Worm (Caenorhabditis elegans) whole organism, L1 larva: Measurements from ENCODE around the gene Y42A5A.5.

Experiments used
- C04F5.9 ChIP-seq: sonication (generic microtip); optimal IDR thresholded peaks from 2 replicates; lab custom pipeline; 2016; ENCODE audit warnings: missing genetic modification characterization, missing compliant biosample characterization
- Y116A8C.19 ChIP-seq: sonication (generic microtip); optimal IDR thresholded peaks from 2 replicates; lab custom pipeline; 2016; ENCODE audit warnings: missing compliant biosample characterization, missing genetic modification characterization, borderline replicate concordance
- aha-1 ChIP-seq: fragments of 150-350 bp; optimal IDR thresholded peaks from 2 replicates; lab custom pipeline; 2014; ENCODE audit warnings: missing biosample characterization, missing genetic modification characterization
- alr-1 ChIP-seq: fragments of 200-800 bp; sonication (Bioruptor generic); optimal IDR thresholded peaks from 2 replicates; lab custom pipeline; 2018; ENCODE audit warnings: borderline replicate concordance, mild to moderate bottlenecking, missing genetic modification characterization, missing compliant biosample characterization
- ceh-63 ChIP-seq: fragments of 200-800 bp; sonication (Bioruptor generic); optimal IDR thresholded peaks from 2 replicates; lab custom pipeline; 2018; ENCODE audit warnings: mild to moderate bottlenecking, missing genetic modification characterization, missing compliant biosample characterization
- ceh-82 ChIP-seq, 3 experiments: fragments of 150-350 bp in 1 of 3; sonication (generic microtip) in 2 of 3; optimal IDR thresholded peaks; 2 replicates each; lab custom pipeline; 2014 to 2017; ENCODE audit warnings: missing biosample characterization in 3 of 3, missing genetic modification characterization in 3 of 3
- dpl-1 ChIP-seq, 3 experiments: fragments of 150-350 bp in 2 of 3; sonication (generic microtip) in 1 of 3; optimal IDR thresholded peaks; 2 replicates each; lab custom pipeline; 2014 to 2017; ENCODE audit warnings: missing biosample characterization in 3 of 3, missing genetic modification characterization in 3 of 3, missing genetic modification reagents in 3 of 3
- dsc-1 ChIP-seq: sonication (generic microtip); optimal IDR thresholded peaks from 2 replicates; lab custom pipeline; 2016; ENCODE audit warnings: mild to moderate bottlenecking, missing genetic modification characterization, missing compliant biosample characterization
- efl-1 ChIP-seq, 4 experiments: fragments of 150-350 bp; optimal IDR thresholded peaks in 3 of 4; peaks in 1 of 4; 1 replicate in 1 of 4; 2 replicates in 3 of 4; lab custom pipeline; 2014; ENCODE audit warnings: missing biosample characterization in 2 of 4, missing genetic modification characterization in 2 of 4, missing genetic modification reagents in 2 of 4
- efl-3 ChIP-seq: fragments of 200-800 bp; sonication (Bioruptor generic); optimal IDR thresholded peaks from 2 replicates; lab custom pipeline; 2018; ENCODE audit warnings: mild to moderate bottlenecking, missing genetic modification characterization, missing compliant biosample characterization
- egl-27 ChIP-seq, 2 experiments: fragments of 150-350 bp in 1 of 2; sonication (generic microtip); optimal IDR thresholded peaks; 3 replicates each; lab custom pipeline; 2017 to 2018; ENCODE audit warnings: missing biosample characterization in 2 of 2, missing genetic modification characterization in 2 of 2, missing genetic modification reagents in 2 of 2
- elt-2 ChIP-seq: sonication (generic microtip); optimal IDR thresholded peaks from 2 replicates; lab custom pipeline; 2016; ENCODE audit warnings: missing genetic modification characterization, mild to moderate bottlenecking, inconsistent platforms, missing compliant biosample characterization, missing genetic modification reagents
- ets-5 ChIP-seq: fragments of 200-800 bp; sonication (Bioruptor generic); IDR thresholded peaks from 2 replicates; pipeline ENCODE4 v1.3.6; 2022; ENCODE audit warnings: missing genetic modification characterization, missing compliant biosample characterization
- fkh-10 ChIP-seq: sonication (generic microtip); optimal IDR thresholded peaks from 2 replicates; lab custom pipeline; 2017; ENCODE audit warnings: missing biosample characterization, missing genetic modification reagents, missing genetic modification characterization
- fkh-8 ChIP-seq: sonication (generic microtip); optimal IDR thresholded peaks from 2 replicates; lab custom pipeline; 2016; ENCODE audit warnings: mild to moderate bottlenecking, missing genetic modification characterization, missing compliant biosample characterization
- fos-1 ChIP-seq: fragments of 150-350 bp; optimal IDR thresholded peaks from 2 replicates; lab custom pipeline; 2014; ENCODE audit warnings: missing biosample characterization, missing genetic modification characterization
- hlh-17 ChIP-seq: fragments of 200-800 bp; sonication (Bioruptor generic); optimal IDR thresholded peaks from 2 replicates; lab custom pipeline; 2018; ENCODE audit warnings: missing genetic modification characterization, mild to moderate bottlenecking, missing compliant biosample characterization, moderate library complexity, borderline replicate concordance
- hlh-4 ChIP-seq: sonication (generic microtip); optimal IDR thresholded peaks from 2 replicates; lab custom pipeline; 2016; ENCODE audit warnings: mild to moderate bottlenecking, missing genetic modification characterization, missing compliant biosample characterization
- irx-1 ChIP-seq: sonication (generic microtip); optimal IDR thresholded peaks from 2 replicates; lab custom pipeline; 2016; ENCODE audit warnings: missing genetic modification characterization, missing compliant biosample characterization
- lin-13 ChIP-seq: fragments of 150-350 bp; optimal IDR thresholded peaks from 2 replicates; lab custom pipeline; 2014; ENCODE audit warnings: missing biosample characterization, missing genetic modification reagents, missing genetic modification characterization
- lin-15B ChIP-seq: fragments of 150-350 bp; sonication (generic microtip); optimal IDR thresholded peaks from 3 replicates; lab custom pipeline; 2014; ENCODE audit warnings: missing biosample characterization, missing genetic modification characterization
- lin-35 ChIP-seq, 2 experiments: fragments of 150-350 bp; optimal IDR thresholded peaks; 2 replicates each; lab custom pipeline; 2014; ENCODE audit warnings: missing biosample characterization in 2 of 2, missing genetic modification characterization in 2 of 2, missing genetic modification reagents in 2 of 2
- lir-3 ChIP-seq: sonication (generic microtip); optimal IDR thresholded peaks from 2 replicates; lab custom pipeline; 2016; ENCODE audit warnings: mild to moderate bottlenecking, missing genetic modification characterization, moderate library complexity, missing compliant biosample characterization; ENCODE audit not compliant: poor library complexity
- mdl-1 ChIP-seq, 2 experiments: fragments of 150-350 bp; optimal IDR thresholded peaks; 2 replicates each; lab custom pipeline; 2014 to 2017; ENCODE audit warnings: missing biosample characterization in 2 of 2, missing genetic modification characterization in 2 of 2, inconsistent platforms in 1 of 2
- mef-2 ChIP-seq: fragments of 150-350 bp; optimal IDR thresholded peaks from 2 replicates; lab custom pipeline; 2014; ENCODE audit warnings: missing biosample characterization, missing genetic modification characterization
- mep-1 ChIP-seq: fragments of 150-350 bp; optimal IDR thresholded peaks from 2 replicates; lab custom pipeline; 2014; ENCODE audit warnings: missing biosample characterization, missing genetic modification characterization
- nhr-11 ChIP-seq: fragments of 150-350 bp; optimal IDR thresholded peaks from 2 replicates; lab custom pipeline; 2014; ENCODE audit warnings: missing biosample characterization, missing genetic modification characterization
- nhr-12 ChIP-seq: sonication (generic microtip); optimal IDR thresholded peaks from 2 replicates; lab custom pipeline; 2017; ENCODE audit warnings: missing biosample characterization, missing genetic modification characterization
- nhr-19 ChIP-seq: fragments of 200-800 bp; sonication (Bioruptor generic); conservative IDR thresholded peaks from 2 replicates; pipeline ENCODE4 v1.3.6; 2022; ENCODE audit warnings: missing genetic modification characterization, missing compliant biosample characterization
- nhr-20 ChIP-seq: sonication (generic microtip); optimal IDR thresholded peaks from 2 replicates; lab custom pipeline; 2016; ENCODE audit warnings: mild to moderate bottlenecking, missing genetic modification characterization, missing compliant biosample characterization
- nhr-237 ChIP-seq: fragments of 150-350 bp; optimal IDR thresholded peaks from 2 replicates; lab custom pipeline; 2014; ENCODE audit warnings: missing biosample characterization, missing genetic modification characterization
- nhr-28 ChIP-seq: fragments of 150-350 bp; optimal IDR thresholded peaks from 2 replicates; lab custom pipeline; 2014; ENCODE audit warnings: missing biosample characterization, missing genetic modification characterization
- nhr-71 ChIP-seq: sonication (generic microtip); optimal IDR thresholded peaks from 2 replicates; lab custom pipeline; 2016; ENCODE audit warnings: mild to moderate bottlenecking, missing genetic modification characterization, moderate library complexity, missing compliant biosample characterization
- nhr-76 ChIP-seq: sonication (generic microtip); optimal IDR thresholded peaks from 2 replicates; lab custom pipeline; 2017; ENCODE audit warnings: missing biosample characterization, missing genetic modification characterization
- nhr-77 ChIP-seq: fragments of 150-350 bp; optimal IDR thresholded peaks from 2 replicates; lab custom pipeline; 2014; ENCODE audit warnings: missing biosample characterization, missing genetic modification characterization
- nhr-84 ChIP-seq: sonication (generic microtip); optimal IDR thresholded peaks from 2 replicates; lab custom pipeline; 2017; ENCODE audit warnings: missing biosample characterization, missing genetic modification characterization
- nhr-85 ChIP-seq: sonication (generic microtip); peaks from one replicate; lab custom pipeline; 2016; ENCODE audit warnings: missing genetic modification characterization, inconsistent platforms, missing compliant biosample characterization
- pax-3 ChIP-seq: fragments of 200-800 bp; sonication (Bioruptor generic); optimal IDR thresholded peaks from 2 replicates; lab custom pipeline; 2018; ENCODE audit warnings: mild to moderate bottlenecking, missing genetic modification characterization, moderate library complexity, missing compliant biosample characterization
- pqm-1 ChIP-seq: sonication (generic microtip); optimal IDR thresholded peaks from 3 replicates; lab custom pipeline; 2017; ENCODE audit warnings: missing biosample characterization, missing genetic modification characterization
- skn-1 ChIP-seq: fragments of 150-350 bp; optimal IDR thresholded peaks from 2 replicates; lab custom pipeline; 2014; ENCODE audit warnings: missing biosample characterization, missing genetic modification characterization
- snpc-4 ChIP-seq: fragments of 150-350 bp; optimal IDR thresholded peaks from 2 replicates; lab custom pipeline; 2014; ENCODE audit warnings: missing biosample characterization, missing genetic modification characterization
- snu-23 ChIP-seq: sonication (generic microtip); optimal IDR thresholded peaks from 2 replicates; lab custom pipeline; 2016; ENCODE audit warnings: missing genetic modification characterization, missing compliant biosample characterization
- sox-4 ChIP-seq: sonication (generic microtip); optimal IDR thresholded peaks from 2 replicates; lab custom pipeline; 2016; ENCODE audit warnings: missing genetic modification characterization, missing compliant biosample characterization
- swsn-7 ChIP-seq: sonication (generic microtip); optimal IDR thresholded peaks from 2 replicates; lab custom pipeline; 2016; ENCODE audit warnings: missing genetic modification characterization, missing compliant biosample characterization
- tbx-2 ChIP-seq: sonication (generic microtip); optimal IDR thresholded peaks from 2 replicates; lab custom pipeline; 2016; ENCODE audit warnings: missing genetic modification characterization, missing compliant biosample characterization
- tlp-1 ChIP-seq: fragments of 150-350 bp; optimal IDR thresholded peaks from 2 replicates; lab custom pipeline; 2014; ENCODE audit warnings: missing biosample characterization, missing genetic modification characterization
- unc-130 ChIP-seq: fragments of 150-350 bp; optimal IDR thresholded peaks from 2 replicates; lab custom pipeline; 2017; ENCODE audit warnings: missing biosample characterization, missing genetic modification characterization, inconsistent platforms
- unc-62 ChIP-seq: fragments of 150-350 bp; optimal IDR thresholded peaks from 2 replicates; lab custom pipeline; 2014; ENCODE audit warnings: missing biosample characterization, missing genetic modification reagents, missing genetic modification characterization
- unc-86 ChIP-seq: sonication (generic microtip); optimal IDR thresholded peaks from 2 replicates; lab custom pipeline; 2016; ENCODE audit warnings: missing genetic modification characterization, missing compliant biosample characterization
- xbp-1 ChIP-seq: sonication (generic microtip); optimal IDR thresholded peaks from 2 replicates; lab custom pipeline; 2016; ENCODE audit warnings: missing genetic modification characterization, missing compliant biosample characterization
- zag-1 ChIP-seq: fragments of 150-350 bp; optimal IDR thresholded peaks from 2 replicates; lab custom pipeline; 2014; ENCODE audit warnings: missing biosample characterization, missing genetic modification characterization
- ztf-4 ChIP-seq: fragments of 150-350 bp; optimal IDR thresholded peaks from 2 replicates; lab custom pipeline; 2014; ENCODE audit warnings: missing biosample characterization, missing genetic modification characterization

Gene Y42A5A.5

ce11 chrV:11123817-11124337 is 14.3 kb upstream of the Y42A5A.5 start, which contains the start of the genes atp-5 and lmtr-3 (continued):
- TF ChIP-seq nhr-77 (tag; lab: Kevin White, UChicago) (peak; percentile 16), pqm-1 (tag; lab: Kevin White, UChicago) (no peak), skn-1 (tag; lab: Kevin White, UChicago) (peak; percentile 70), nhr-84 (tag; lab: Kevin White, UChicago) (no peak), efl-1 (optimal IDR thresholded peaks at IDR 0.05; lab: Kevin White, UChicago) (peak; percentile 70 to 71), efl-1 (GFP tag; optimal IDR thresholded peaks at IDR 0.05 in 1 of 2; lab: Kevin White, UChicago) (peak; percentile 74 to 95), C04F5.9 (tag; lab: Kevin White, UChicago) (peak; percentile 32), lin-35 (GFP tag; optimal IDR thresholded peaks at IDR 0.05; lab: Kevin White, UChicago) (peak; percentile 70 to 80), lin-15B (tag; lab: Kevin White, UChicago) (peak; percentile 64), sox-4 (peak; percentile 53), alr-1 (tag; lab: Kevin White, UChicago) (no peak), ceh-82 (tag; optimal IDR thresholded peaks at IDR 0.05; lab: Kevin White, UChicago) (peak; percentile 15 to 81 (median 53)), snpc-4 (peak; percentile 63), nhr-85 (tag; lab: Kevin White, UChicago) (peak; percentile 88), unc-62 (GFP tag; lab: Kevin White, UChicago) (no peak), ztf-4 (tag; lab: Kevin White, UChicago) (no peak), tbx-2 (tag; lab: Kevin White, UChicago) (peak; percentile 80), lin-13 (peak; percentile 59), nhr-19 (GFP tag; lab: Robert Waterston, UW) (peak; percentile 75), nhr-237 (tag; lab: Kevin White, UChicago) (no peak), fkh-10 (GFP tag; lab: Kevin White, UChicago) (no peak), Y116A8C.19 (tag; lab: Kevin White, UChicago) (no peak), ceh-63 (GFP tag; lab: Kevin White, UChicago) (no peak), aha-1 (tag; lab: Kevin White, UChicago) (no peak), mep-1 (tag; lab: Kevin White, UChicago) (peak; percentile 75), hlh-4 (tag; lab: Kevin White, UChicago) (no peak), zag-1 (tag; lab: Kevin White, UChicago) (no peak), fkh-8 (tag; lab: Kevin White, UChicago) (peak; percentile 85), elt-2 (tag; lab: Kevin White, UChicago) (peak; percentile 30), nhr-12 (tag; lab: Kevin White, UChicago) (no peak), fos-1 (tag; lab: Kevin White, UChicago) (no peak), efl-3 (GFP tag; lab: Kevin White, UChicago) (no peak), nhr-71 (peak; percentile 89), dpl-1 (GFP tag; optimal IDR thresholded peaks at IDR 0.05; lab: Kevin White, UChicago) (peak; percentile 68 to 81 (median 69)), swsn-7 (tag; lab: Kevin White, UChicago) (peak; percentile 66), unc-130 (tag; lab: Kevin White, UChicago) (peak; percentile 62), unc-86 (peak; percentile 58), egl-27 (tag; optimal IDR thresholded peaks at IDR 0.05; lab: Kevin White, UChicago) (no peak), ets-5 (no peak), pax-3 (peak; percentile 68), nhr-76 (no peak), snu-23 (GFP tag; lab: Kevin White, UChicago) (peak; percentile 82), nhr-20 (tag; lab: Kevin White, UChicago) (peak; percentile 78), irx-1 (tag; lab: Kevin White, UChicago) (peak; percentile 79), dsc-1 (tag; lab: Kevin White, UChicago) (peak; percentile 72), nhr-11 (tag; lab: Kevin White, UChicago) (no peak), xbp-1 (tag; lab: Kevin White, UChicago) (peak; percentile 66), hlh-17 (GFP tag; lab: Kevin White, UChicago) (no peak), mdl-1 (tag; optimal IDR thresholded peaks at IDR 0.05; lab: Kevin White, UChicago) (peak in 1 of 2 experiments; percentile 55), lir-3 (tag; lab: Kevin White, UChicago) (peak; percentile 93), mef-2 (tag; lab: Kevin White, UChicago) (no peak), tlp-1 (tag; lab: Kevin White, UChicago) (no peak), nhr-28 (tag; lab: Kevin White, UChicago) (no peak)
